Fruit fly (Drosophila melanogaster): ENCODE data around the gene CG32987.

DNA sequence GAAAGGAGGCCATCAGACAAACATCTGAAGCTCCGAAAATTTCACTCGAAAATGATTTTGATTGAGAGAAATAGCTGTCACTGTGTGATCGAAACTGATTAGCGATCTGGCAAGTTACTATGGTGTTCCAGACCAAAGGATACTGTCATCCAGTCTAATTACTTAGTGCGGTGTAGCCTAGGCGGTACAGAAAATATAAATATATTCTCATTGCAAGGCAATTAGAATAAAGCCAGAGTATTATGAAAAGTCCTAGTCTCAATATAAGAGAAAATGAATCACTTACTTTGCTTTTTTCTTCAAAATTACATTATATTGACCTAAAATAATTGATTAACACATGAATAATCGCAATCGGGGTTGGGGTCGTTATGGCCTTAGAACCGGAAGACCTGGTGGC, 953 bp downstream of the CG32987 start, which contains the start of gene CG32988:
- TF ChIP-seq CG1233 (GFP tag; optimal IDR thresholded peaks at IDR 0.05) (no peak), disco-r (GFP tag; optimal IDR thresholded peaks at IDR 0.05) (no peak), trem (tag; optimal IDR thresholded peaks at IDR 0.05) (no peak), CG8359 (GFP tag; optimal IDR thresholded peaks at IDR 0.05; ENCODE audit: borderline replicate concordance) (no peak), CG6175 (GFP tag; IDR thresholded peaks at IDR 0.05) (no peak), CG8290 (GFP tag; optimal IDR thresholded peaks at IDR 0.05) (no peak), CG8290 (tag; optimal IDR thresholded peaks at IDR 0.05) (no peak), NC2α (GFP tag; optimal IDR thresholded peaks at IDR 0.05) (no peak), CG31224 (GFP tag; IDR thresholded peaks at IDR 0.05) (no peak), knrl (GFP tag; IDR thresholded peaks at IDR 0.05; ENCODE audit: partially characterized antibody) (no peak), pros (GFP tag; optimal IDR thresholded peaks at IDR 0.05) (no peak), CG8924 (tag; optimal IDR thresholded peaks at IDR 0.05) (no peak)

All from whole organism, embryonic.